Worm (Caenorhabditis elegans): ENCODE data around the gene srh-68.

Gene srh-68

DNA sequence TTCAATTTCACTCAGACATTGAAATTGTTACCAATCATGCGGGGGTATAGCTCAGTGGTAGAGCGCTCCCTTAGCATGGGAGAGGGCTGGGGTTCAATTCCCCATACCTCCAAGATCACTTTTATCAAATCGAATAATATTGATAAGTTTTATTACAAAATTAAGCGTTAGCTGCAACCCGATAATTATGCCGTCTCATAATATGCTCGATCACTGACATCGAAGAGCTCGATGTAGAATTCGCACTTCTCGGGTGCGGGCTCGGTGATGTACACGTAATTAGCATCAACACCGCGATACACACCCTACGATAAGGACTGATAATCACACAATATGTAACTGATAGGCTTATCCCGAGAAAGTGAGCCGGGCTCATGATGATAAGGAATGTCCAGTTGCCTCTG, 35.5 kb downstream of the srh-68 start (continued):
- no peak for TF ChIP-seq unc-130 (GFP tag; optimal IDR thresholded peaks at IDR 0.05)
- TF ChIP-seq mes-2 (tag; optimal IDR thresholded peaks at IDR 0.05; ENCODE audit: poor library complexity, severe bottlenecking) = no peak
- TF ChIP-seq fkh-10 (GFP tag; optimal IDR thresholded peaks at IDR 0.05) = no peak
- no peak for TF ChIP-seq egl-27 (tag; optimal IDR thresholded peaks at IDR 0.05)
- no peak for TF ChIP-seq aha-1 (tag)
- no peak for TF ChIP-seq nhr-41 (GFP tag; IDR thresholded peaks at IDR 0.05)
- TF ChIP-seq dmd-9 (GFP tag; IDR thresholded peaks at IDR 0.05) = no peak
- TF ChIP-seq lin-38 (GFP tag; IDR thresholded peaks at IDR 0.05) = no peak; the same call in 1 of the 2 replicates
- TF ChIP-seq ztf-11 (tag; optimal IDR thresholded peaks at IDR 0.05) = no peak
- peak; percentile 40 for TF ChIP-seq dmd-6 (GFP tag; IDR thresholded peaks at IDR 0.05)
- no peak for TF ChIP-seq mdt-29 (GFP tag; IDR thresholded peaks at IDR 0.05)
- TF ChIP-seq R02D3.7 (tag; optimal IDR thresholded peaks at IDR 0.05) = no peak
- no peak for TF ChIP-seq madf-5 (GFP tag; IDR thresholded peaks at IDR 0.05)
- no peak for TF ChIP-seq ces-1 (GFP tag; optimal IDR thresholded peaks at IDR 0.05)
- TF ChIP-seq mxl-2 (GFP tag; conservative IDR thresholded peaks at IDR 0.05) = no peak
- no peak for TF ChIP-seq vab-7 (GFP tag; IDR thresholded peaks at IDR 0.05)
- TF ChIP-seq mxl-3 (GFP tag; optimal IDR thresholded peaks at IDR 0.05) = no peak
- no peak for TF ChIP-seq nhr-77 (tag; optimal IDR thresholded peaks at IDR 0.05)

- TF ChIP-seq lsy-2 (tag; optimal IDR thresholded peaks at IDR 0.05) (no peak), hlh-30 (tag; optimal IDR thresholded peaks at IDR 0.05; ENCODE audit: insufficient read depth) (no peak), pha-4 (GFP tag; IDR thresholded peaks at IDR 0.05) (no peak), pha-4 (tag; optimal IDR thresholded peaks at IDR 0.05) (no peak), spr-1 (tag; optimal IDR thresholded peaks at IDR 0.05) (no peak), vab-7 (GFP tag; IDR thresholded peaks at IDR 0.05) (no peak), ces-1 (GFP tag; optimal IDR thresholded peaks at IDR 0.05) (no peak), nhr-11 (tag; optimal IDR thresholded peaks at IDR 0.05) (no peak), nhr-102 (tag; optimal IDR thresholded peaks at IDR 0.05) (no peak)
These were observed 37.4 kb downstream of the srh-68 start, which contains the start of gene F49C5.9 for ce11 chrII:12544533-12544932. F49C5.9 (minus strand) TSS chrII:12544633.

DNA sequence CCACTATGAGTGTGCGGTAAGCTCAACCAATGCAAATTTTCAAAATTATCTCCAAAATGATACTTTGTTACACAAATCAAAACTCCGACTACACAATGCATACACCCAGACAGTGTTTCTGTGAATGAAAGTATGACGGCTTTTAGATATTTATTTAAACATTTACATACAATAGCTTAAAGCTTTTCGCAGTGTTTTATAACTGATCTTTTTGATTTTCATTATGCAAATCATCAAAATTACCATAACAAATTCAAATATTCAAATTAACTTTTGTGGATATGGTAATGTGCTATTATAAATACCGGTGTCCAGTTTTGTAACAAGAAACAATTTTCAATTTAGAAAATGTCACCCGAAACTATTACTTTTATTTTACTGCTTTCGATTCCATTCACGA, 39.3 kb downstream of the srh-68 start, which contains the start of the genes F49C5.5 and F49C5.10:
TSS of gene F49C5.5 (minus strand) at position 101 of the 400 bp plus-strand sequence.
TSS of gene F49C5.10 (plus strand) at position 344 of the 400 bp plus-strand sequence.
- TF ChIP-seq pqm-1 (tag; optimal IDR thresholded peaks at IDR 0.05) (no peak), aha-1 (tag) (no peak), unc-39 (tag; optimal IDR thresholded peaks at IDR 0.05) (no peak), saeg-2 (GFP tag; IDR thresholded peaks at IDR 0.05) (no peak), jun-1 (tag; optimal IDR thresholded peaks at IDR 0.05) (no peak), Y105C5A.15 (GFP tag; IDR thresholded peaks at IDR 0.05) (no peak), ces-1 (GFP tag; optimal IDR thresholded peaks at IDR 0.05) (no peak), ceh-82 (tag; optimal IDR thresholded peaks at IDR 0.05) (no peak), aly-2 (tag; optimal IDR thresholded peaks at IDR 0.05) (no peak), gei-8 (GFP tag; optimal IDR thresholded peaks at IDR 0.05) (no peak), duxl-1 (tag; optimal IDR thresholded peaks at IDR 0.05; ENCODE audit: poor library complexity) (no peak), snpc-1.2 (GFP tag; IDR thresholded peaks at IDR 0.05) (no peak), dmd-6 (GFP tag; IDR thresholded peaks at IDR 0.05) (no peak)

- TF ChIP-seq mep-1 (tag; optimal IDR thresholded peaks at IDR 0.05) = no peak
- TF ChIP-seq cey-2 (tag; optimal IDR thresholded peaks at IDR 0.05; ENCODE audit: borderline replicate concordance, insufficient read depth) = no peak
- no peak for TF ChIP-seq ceh-28 (tag; optimal IDR thresholded peaks at IDR 0.05)
- TF ChIP-seq nhr-48 (tag; optimal IDR thresholded peaks at IDR 0.05) = no peak
- no peak for TF ChIP-seq pqm-1 (tag; optimal IDR thresholded peaks at IDR 0.05)
- TF ChIP-seq jun-1 (tag; optimal IDR thresholded peaks at IDR 0.05) = no peak
- TF ChIP-seq T20F7.1 (GFP tag; optimal IDR thresholded peaks at IDR 0.05) = no peak
- no peak for TF ChIP-seq lin-39 (tag; optimal IDR thresholded peaks at IDR 0.05)
- no peak for TF ChIP-seq fkh-10 (GFP tag; optimal IDR thresholded peaks at IDR 0.05)
- no peak for TF ChIP-seq lim-7 (GFP tag; IDR thresholded peaks at IDR 0.05)
- no peak for TF ChIP-seq ZK337.2 (GFP tag; IDR thresholded peaks at IDR 0.05)
- no peak for TF ChIP-seq unc-130 (GFP tag; optimal IDR thresholded peaks at IDR 0.05)
- TF ChIP-seq ceh-20 (GFP tag; IDR thresholded peaks at IDR 0.05) = no peak
- no peak for TF ChIP-seq pha-4 (GFP tag; IDR thresholded peaks at IDR 0.05)
- no peak for TF ChIP-seq pha-4 (tag; optimal IDR thresholded peaks at IDR 0.05)
- no peak for TF ChIP-seq lin-13 (GFP tag; optimal IDR thresholded peaks at IDR 0.05)
- no peak for TF ChIP-seq skn-1 (tag; optimal IDR thresholded peaks at IDR 0.05)
- no peak for TF ChIP-seq spr-1 (tag; optimal IDR thresholded peaks at IDR 0.05)
These were observed 40.4 kb downstream of the srh-68 start, which contains the start of gene F49C5.16 for ce11 chrII:12547547-12547946. F49C5.16 (plus strand) TSS chrII:12547847.
